Worm (Caenorhabditis elegans): ENCODE measurements around the gene B0393.4.
"Not testable (repeated sequence)": the region's sequence is repeated elsewhere in the genome, so short reads cannot be mapped to it uniquely, and the experiment has no call there.

Gene B0393.4

ce11 chrIII:4742620-4743019 is 20.8 kb downstream of the B0393.4 start, which contains the start of gene twk-6:
Gene twk-6 (plus strand): TSS chrIII:4742920.
- not testable (repeated sequence) for TF ChIP-seq hmbx-1 (tag; optimal IDR thresholded peaks at IDR 0.05); hnd-1 (tag; optimal IDR thresholded peaks at IDR 0.05); hmg-4 (GFP tag; optimal IDR thresholded peaks at IDR 0.05)

ce11 chrIII:4740820-4741219 is 22.6 kb downstream of the B0393.4 start:
- TF ChIP-seq aly-1 (tag; optimal IDR thresholded peaks at IDR 0.05) (no peak), hmg-4 (GFP tag; optimal IDR thresholded peaks at IDR 0.05) (no peak), tbx-37 (GFP tag; conservative IDR thresholded peaks at IDR 0.05) (no peak), tra-4 (tag; optimal IDR thresholded peaks at IDR 0.05) (no peak), ceh-13 (GFP tag; optimal IDR thresholded peaks at IDR 0.05) (no peak)

ce11 chrIII:4739975-4740374 is 23.4 kb downstream of the B0393.4 start, which contains the start of gene ras-2:
Gene ras-2 (minus strand): TSS chrIII:4740075.
- TF ChIP-seq pes-1 (GFP tag; IDR thresholded peaks at IDR 0.05) (no peak), sea-1 (GFP tag; conservative IDR thresholded peaks at IDR 0.05) (no peak), tbx-37 (GFP tag; conservative IDR thresholded peaks at IDR 0.05) (no peak), hmbx-1 (tag; optimal IDR thresholded peaks at IDR 0.05) (no peak), aly-1 (tag; optimal IDR thresholded peaks at IDR 0.05) (no peak), tra-4 (tag; optimal IDR thresholded peaks at IDR 0.05) (no peak), hmg-4 (GFP tag; optimal IDR thresholded peaks at IDR 0.05) (no peak), scrt-1 (GFP tag; IDR thresholded peaks at IDR 0.05) (no peak), ets-7 (tag; optimal IDR thresholded peaks at IDR 0.05) (no peak), ceh-13 (GFP tag; optimal IDR thresholded peaks at IDR 0.05) (no peak), ama-1 (optimal IDR thresholded peaks at IDR 0.05) (no peak), tbx-11 (GFP tag; IDR thresholded peaks at IDR 0.05) (no peak), B0310.2 (tag; optimal IDR thresholded peaks at IDR 0.05) (no peak), F13C5.2 (tag; optimal IDR thresholded peaks at IDR 0.05) (no peak), ceh-36 (tag; optimal IDR thresholded peaks at IDR 0.05) (no peak), flt-1 (GFP tag; IDR thresholded peaks at IDR 0.05) (no peak), hnd-1 (tag; optimal IDR thresholded peaks at IDR 0.05) (no peak)

- TF ChIP-seq ets-7 (tag; optimal IDR thresholded peaks at IDR 0.05) (no peak), tra-4 (tag; optimal IDR thresholded peaks at IDR 0.05) (no peak)
These were observed 28.0 kb downstream of the B0393.4 start, which contains the start of gene F17C8.7 for ce11 chrIII:4735443-4735842. Gene F17C8.7 (plus strand): TSS chrIII:4735743.

- TF ChIP-seq B0310.2 (tag; optimal IDR thresholded peaks at IDR 0.05) (no peak), hmbx-1 (tag; optimal IDR thresholded peaks at IDR 0.05) (no peak), tbx-11 (GFP tag; IDR thresholded peaks at IDR 0.05) (no peak), F13C5.2 (tag; optimal IDR thresholded peaks at IDR 0.05) (no peak), ceh-13 (GFP tag; optimal IDR thresholded peaks at IDR 0.05) (no peak), tbx-37 (GFP tag; conservative IDR thresholded peaks at IDR 0.05) (no peak), ama-1 (optimal IDR thresholded peaks at IDR 0.05) (no peak), hnd-1 (tag; optimal IDR thresholded peaks at IDR 0.05) (no peak), ceh-36 (tag; optimal IDR thresholded peaks at IDR 0.05) (no peak), pes-1 (GFP tag; IDR thresholded peaks at IDR 0.05) (no peak)
These were observed 29.4 kb downstream of the B0393.4 start, which contains the start of gene F17C8.9 for ce11 chrIII:4734056-4734455. Gene F17C8.9 (plus strand): TSS chrIII:4734356.

ce11 chrIII:4731295-4731988 is 32.0 kb downstream of the B0393.4 start, which contains the start of gene F17C8.3:
Gene F17C8.3 (plus strand): TSS chrIII:4731938.
- TF ChIP-seq pes-1 (GFP tag; IDR thresholded peaks at IDR 0.05) (no peak), ceh-36 (tag; optimal IDR thresholded peaks at IDR 0.05) (no peak), ama-1 (optimal IDR thresholded peaks at IDR 0.05) (no peak), hnd-1 (tag; optimal IDR thresholded peaks at IDR 0.05) (no peak), ets-7 (tag; optimal IDR thresholded peaks at IDR 0.05) (no peak), scrt-1 (GFP tag; IDR thresholded peaks at IDR 0.05) (no peak), F13C5.2 (tag; optimal IDR thresholded peaks at IDR 0.05) (no peak), hmbx-1 (tag; optimal IDR thresholded peaks at IDR 0.05) (no peak), hmg-4 (GFP tag; optimal IDR thresholded peaks at IDR 0.05) (no peak), ceh-13 (GFP tag; optimal IDR thresholded peaks at IDR 0.05) (no peak), B0310.2 (tag; optimal IDR thresholded peaks at IDR 0.05) (no peak), tra-4 (tag; optimal IDR thresholded peaks at IDR 0.05) (no peak), sea-1 (GFP tag; conservative IDR thresholded peaks at IDR 0.05) (no peak), aly-1 (tag; optimal IDR thresholded peaks at IDR 0.05) (no peak), tbx-11 (GFP tag; IDR thresholded peaks at IDR 0.05) (no peak)

- no peak for TF ChIP-seq hnd-1 (tag; optimal IDR thresholded peaks at IDR 0.05)
- no peak for TF ChIP-seq flt-1 (GFP tag; IDR thresholded peaks at IDR 0.05)
- TF ChIP-seq ets-7 (tag; optimal IDR thresholded peaks at IDR 0.05): no peak
- TF ChIP-seq ceh-13 (GFP tag; optimal IDR thresholded peaks at IDR 0.05): no peak
- TF ChIP-seq aly-1 (tag; optimal IDR thresholded peaks at IDR 0.05): no peak
- TF ChIP-seq F13C5.2 (tag; optimal IDR thresholded peaks at IDR 0.05): no peak
- TF ChIP-seq tbx-11 (GFP tag; IDR thresholded peaks at IDR 0.05): no peak
- no peak for TF ChIP-seq ceh-36 (tag; optimal IDR thresholded peaks at IDR 0.05)
- no peak for TF ChIP-seq tbx-37 (GFP tag; conservative IDR thresholded peaks at IDR 0.05)
- no peak for TF ChIP-seq sea-1 (GFP tag; conservative IDR thresholded peaks at IDR 0.05)
- no peak for TF ChIP-seq hmbx-1 (tag; optimal IDR thresholded peaks at IDR 0.05)
- TF ChIP-seq tra-4 (tag; optimal IDR thresholded peaks at IDR 0.05): no peak
- no peak for TF ChIP-seq ama-1 (optimal IDR thresholded peaks at IDR 0.05)
- TF ChIP-seq pes-1 (GFP tag; IDR thresholded peaks at IDR 0.05): no peak
These were observed 39.5 kb downstream of the B0393.4 start for ce11 chrIII:4723922-4724321.

ce11 chrIII:4721750-4722149 is 41.7 kb downstream of the B0393.4 start, which contains the start of gene acy-1:
Gene acy-1 (plus strand): TSS chrIII:4722095.
- TF ChIP-seq sea-1 (GFP tag; conservative IDR thresholded peaks at IDR 0.05) (no peak), F13C5.2 (tag; optimal IDR thresholded peaks at IDR 0.05) (peak; percentile 11), B0310.2 (tag; optimal IDR thresholded peaks at IDR 0.05) (no peak), hmg-4 (GFP tag; optimal IDR thresholded peaks at IDR 0.05) (peak; percentile 56)

All from whole organism, early embryonic.